Worm (Caenorhabditis elegans) whole organism, late embryonic: ENCODE results near the gene F55A11.1.

Experiments used
- C08G9.2 ChIP-seq: sonication (generic microtip); optimal IDR thresholded peaks from 2 replicates; lab custom pipeline; 2016; ENCODE audit warnings: mild to moderate bottlenecking, missing genetic modification characterization, moderate library complexity, missing compliant biosample characterization
- F13H6.1 ChIP-seq: sonication (generic microtip); optimal IDR thresholded peaks from 2 replicates; lab custom pipeline; 2016; ENCODE audit warnings: missing genetic modification characterization, missing compliant biosample characterization
- K09A11.1 ChIP-seq: sonication (generic microtip); optimal IDR thresholded peaks from 2 replicates; lab custom pipeline; 2017; ENCODE audit warnings: antibody characterized with exemption, mild to moderate bottlenecking, missing genetic modification characterization, missing compliant biosample characterization; ENCODE audit not compliant: insufficient read depth
- ahr-1 ChIP-seq: sonication (generic microtip); optimal IDR thresholded peaks from 2 replicates; lab custom pipeline; 2016; ENCODE audit warnings: missing genetic modification characterization, missing compliant biosample characterization
- ama-1 ChIP-seq: fragments of 150-350 bp; optimal IDR thresholded peaks from 2 replicates; lab custom pipeline; 2014
- ceh-14 ChIP-seq: sonication (generic microtip); optimal IDR thresholded peaks from 2 replicates; lab custom pipeline; 2016; ENCODE audit warnings: missing genotype, missing genetic modification characterization, missing compliant biosample characterization
- ceh-18 ChIP-seq: sonication (generic microtip); optimal IDR thresholded peaks from 2 replicates; lab custom pipeline; 2016; ENCODE audit warnings: missing genetic modification characterization, missing compliant biosample characterization
- ceh-19 ChIP-seq: fragments of 200-800 bp; sonication (Bioruptor generic); optimal IDR thresholded peaks from 2 replicates; lab custom pipeline; 2018; ENCODE audit warnings: mild to moderate bottlenecking, missing genetic modification characterization, missing compliant biosample characterization
- ceh-2 ChIP-seq: sonication (generic microtip); optimal IDR thresholded peaks from 2 replicates; lab custom pipeline; 2016; ENCODE audit warnings: missing genotype, missing genetic modification characterization, missing compliant biosample characterization
- ceh-22 ChIP-seq: sonication (generic microtip); optimal IDR thresholded peaks from 2 replicates; lab custom pipeline; 2017; ENCODE audit warnings: missing biosample characterization, missing genetic modification characterization
- ceh-24 ChIP-seq: sonication (generic microtip); optimal IDR thresholded peaks from 2 replicates; lab custom pipeline; 2016; ENCODE audit warnings: mild to moderate bottlenecking, missing genetic modification characterization, missing compliant biosample characterization
- ceh-30 ChIP-seq: fragments of 150-350 bp; optimal IDR thresholded peaks from 2 replicates; lab custom pipeline; 2014; ENCODE audit warnings: missing biosample characterization, missing genetic modification characterization
- ceh-31 ChIP-seq: sonication (generic microtip); optimal IDR thresholded peaks from 2 replicates; lab custom pipeline; 2016; ENCODE audit warnings: missing genetic modification characterization, missing compliant biosample characterization
- ceh-45 ChIP-seq: fragments of 200-800 bp; sonication (Bioruptor generic); IDR thresholded peaks from 2 replicates; pipeline ENCODE4 v1.3.6; 2022; ENCODE audit warnings: missing genetic modification reagents, missing genetic modification characterization, missing compliant biosample characterization
- ceh-6 ChIP-seq: fragments of 200-800 bp; sonication (Bioruptor generic); optimal IDR thresholded peaks from 2 replicates; lab custom pipeline; 2018; ENCODE audit warnings: mild to moderate bottlenecking, missing genetic modification characterization, missing compliant biosample characterization
- ceh-9 ChIP-seq: sonication (generic microtip); optimal IDR thresholded peaks from 2 replicates; lab custom pipeline; 2016; ENCODE audit warnings: mild to moderate bottlenecking, missing genetic modification characterization, inconsistent platforms, missing compliant biosample characterization
- dve-1 ChIP-seq: sonication (generic microtip); optimal IDR thresholded peaks from 2 replicates; lab custom pipeline; 2017; ENCODE audit warnings: antibody characterized with exemption, mild to moderate bottlenecking, missing genetic modification characterization, missing compliant biosample characterization
- elt-4 ChIP-seq: sonication (generic microtip); optimal IDR thresholded peaks from 2 replicates; lab custom pipeline; 2016; ENCODE audit warnings: missing genetic modification characterization, missing compliant biosample characterization
- ets-4 ChIP-seq: sonication (generic microtip); optimal IDR thresholded peaks from 2 replicates; lab custom pipeline; 2016; ENCODE audit warnings: missing genetic modification characterization, missing compliant biosample characterization
- fkh-6 ChIP-seq: sonication (generic microtip); optimal IDR thresholded peaks from 2 replicates; lab custom pipeline; 2016; ENCODE audit warnings: missing genetic modification characterization, missing compliant biosample characterization
- gmeb-2 ChIP-seq: sonication (generic microtip); optimal IDR thresholded peaks from 2 replicates; lab custom pipeline; 2016; ENCODE audit warnings: missing genetic modification characterization, inconsistent platforms, missing compliant biosample characterization
- hlh-13 ChIP-seq: fragments of 200-800 bp; sonication (Bioruptor generic); optimal IDR thresholded peaks from 2 replicates; lab custom pipeline; 2018; ENCODE audit warnings: mild to moderate bottlenecking, missing genetic modification characterization, missing compliant biosample characterization
- hlh-30 ChIP-seq: sonication (generic microtip); optimal IDR thresholded peaks from 2 replicates; lab custom pipeline; 2017; ENCODE audit warnings: antibody characterized with exemption, missing genetic modification characterization, missing compliant biosample characterization; ENCODE audit not compliant: insufficient read depth
- hlh-8 ChIP-seq: sonication (generic microtip); optimal IDR thresholded peaks from 2 replicates; lab custom pipeline; 2016; ENCODE audit warnings: missing genotype, missing genetic modification characterization, missing compliant biosample characterization
- lim-6 ChIP-seq: sonication (generic microtip); optimal IDR thresholded peaks from 2 replicates; lab custom pipeline; 2016; ENCODE audit warnings: missing genetic modification characterization, missing compliant biosample characterization
- madf-2 ChIP-seq: sonication (generic microtip); optimal IDR thresholded peaks from 2 replicates; lab custom pipeline; 2017; ENCODE audit warnings: missing genetic modification characterization, missing compliant biosample characterization
- mec-3 ChIP-seq: sonication (generic microtip); optimal IDR thresholded peaks from 2 replicates; lab custom pipeline; 2016; ENCODE audit warnings: borderline replicate concordance, missing genetic modification characterization, missing compliant biosample characterization
- nhr-11 ChIP-seq: fragments of 150-350 bp; optimal IDR thresholded peaks from 2 replicates; lab custom pipeline; 2014; ENCODE audit warnings: missing biosample characterization, missing genetic modification characterization
- npax-4 ChIP-seq: sonication (generic microtip); optimal IDR thresholded peaks from 2 replicates; lab custom pipeline; 2016; ENCODE audit warnings: missing genetic modification characterization, missing compliant biosample characterization
- odd-2 ChIP-seq: sonication (generic microtip); optimal IDR thresholded peaks from 2 replicates; lab custom pipeline; 2017; ENCODE audit warnings: antibody characterized with exemption, mild to moderate bottlenecking, missing genetic modification characterization, missing compliant biosample characterization
- pat-9 ChIP-seq: fragments of 200-800 bp; sonication (Bioruptor generic); optimal IDR thresholded peaks from 2 replicates; lab custom pipeline; 2018; ENCODE audit warnings: mild to moderate bottlenecking, missing genetic modification characterization, moderate library complexity, missing compliant biosample characterization
- pax-1 ChIP-seq: fragments of 150-350 bp; optimal IDR thresholded peaks from 2 replicates; lab custom pipeline; 2014; ENCODE audit warnings: missing biosample characterization, missing genetic modification characterization
- pha-2 ChIP-seq: sonication (generic microtip); optimal IDR thresholded peaks from 2 replicates; lab custom pipeline; 2017; ENCODE audit warnings: mild to moderate bottlenecking, missing genetic modification characterization, missing compliant biosample characterization
- pha-4 ChIP-seq: fragments of 150-350 bp; optimal IDR thresholded peaks from 2 replicates; lab custom pipeline; 2018; ENCODE audit warnings: missing biosample characterization, missing genetic modification reagents, missing genetic modification characterization
- rnt-1 ChIP-seq: sonication (generic microtip); optimal IDR thresholded peaks from 2 replicates; lab custom pipeline; 2016; ENCODE audit warnings: missing genetic modification characterization, missing compliant biosample characterization
- sox-2 ChIP-seq: fragments of 200-800 bp; sonication (Bioruptor generic); IDR thresholded peaks from 2 replicates; pipeline ENCODE4 v1.3.6; 2022; ENCODE audit warnings: missing genetic modification reagents, missing genetic modification characterization, missing compliant biosample characterization
- sox-4 ChIP-seq: sonication (generic microtip); optimal IDR thresholded peaks from 2 replicates; lab custom pipeline; 2017; ENCODE audit warnings: mild to moderate bottlenecking, missing genetic modification characterization, inconsistent platforms, missing compliant biosample characterization
- syd-9 ChIP-seq: sonication (generic microtip); optimal IDR thresholded peaks from 2 replicates; lab custom pipeline; 2016; ENCODE audit warnings: mild to moderate bottlenecking, missing genetic modification characterization, moderate library complexity, missing compliant biosample characterization
- unc-42 ChIP-seq: sonication (generic microtip); optimal IDR thresholded peaks from 2 replicates; lab custom pipeline; 2016; ENCODE audit warnings: missing genotype, missing genetic modification characterization, missing compliant biosample characterization
- unc-55 ChIP-seq: sonication (generic microtip); optimal IDR thresholded peaks from 2 replicates; lab custom pipeline; 2017; ENCODE audit warnings: missing biosample characterization, missing genetic modification reagents, missing genetic modification characterization
- ztf-16 ChIP-seq: sonication (generic microtip); optimal IDR thresholded peaks from 2 replicates; lab custom pipeline; 2017; ENCODE audit warnings: missing genetic modification characterization, missing compliant biosample characterization

Gene F55A11.1

DNA sequence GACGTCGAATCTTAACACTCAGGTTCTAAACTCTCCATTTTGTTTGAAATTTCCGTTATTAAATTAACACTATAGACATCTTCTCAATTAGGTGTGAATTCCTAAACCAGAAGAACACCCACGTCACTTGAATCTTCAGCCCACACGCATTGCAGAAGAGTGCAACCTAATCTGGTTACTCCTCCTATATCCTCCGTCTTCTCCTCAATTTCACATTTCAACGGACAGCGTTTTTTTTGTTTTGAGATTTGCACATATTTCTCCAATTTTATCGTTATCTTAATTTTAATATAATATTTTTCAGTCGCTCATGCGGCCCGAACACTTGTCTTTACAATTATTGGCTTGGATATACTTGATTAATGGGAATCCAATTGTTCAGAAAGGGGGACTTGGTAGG lies 6.8 kb downstream of the F55A11.1 start, which contains the start of gene smoc-1:
TSS of gene smoc-1 (plus strand) at position 301 of the 400 bp plus-strand sequence.
- TF ChIP-seq fkh-6 (tag; lab: Kevin White, UChicago) (no peak), pat-9 (tag; lab: Kevin White, UChicago) (no peak), syd-9 (no peak), odd-2 (tag; lab: Kevin White, UChicago) (no peak), nhr-11 (no peak), ets-4 (no peak), pax-1 (tag; lab: Kevin White, UChicago) (no peak), sox-2 (no peak), gmeb-2 (tag; lab: Kevin White, UChicago) (no peak), hlh-13 (GFP tag; lab: Kevin White, UChicago) (no peak), ceh-18 (tag; lab: Kevin White, UChicago) (no peak)

DNA sequence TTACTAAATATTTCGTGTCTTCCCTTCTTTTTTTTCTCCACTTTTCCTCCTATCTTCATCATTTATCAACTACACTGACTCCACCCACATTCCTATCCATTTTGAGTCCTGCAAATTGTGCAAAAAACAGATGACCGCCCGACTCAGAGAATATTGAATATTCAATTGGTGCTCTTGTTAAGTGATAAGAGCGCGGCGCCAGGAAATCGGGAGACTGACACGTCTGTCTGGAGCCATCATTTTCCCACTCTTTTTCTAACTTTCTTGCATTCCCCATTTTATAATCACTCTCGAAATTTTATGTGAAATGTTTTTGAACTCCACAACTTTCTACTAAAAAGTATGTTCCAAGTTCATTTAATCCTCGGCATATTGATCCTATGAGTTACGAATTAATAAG lies 8.3 kb downstream of the F55A11.1 start:
- no peak for TF ChIP-seq gmeb-2 (tag; lab: Kevin White, UChicago)
- no peak for TF ChIP-seq ceh-22 (tag; lab: Kevin White, UChicago)
- no peak for TF ChIP-seq lim-6 (tag; lab: Kevin White, UChicago)
- no peak for TF ChIP-seq ceh-2 (tag; lab: Kevin White, UChicago)
- TF ChIP-seq ets-4: no peak
- TF ChIP-seq dve-1 (tag; lab: Kevin White, UChicago): no peak
- TF ChIP-seq K09A11.1: no peak
- TF ChIP-seq unc-55 (GFP tag; lab: Kevin White, UChicago): no peak
- TF ChIP-seq pat-9 (tag; lab: Kevin White, UChicago): no peak
- TF ChIP-seq ahr-1 (tag; lab: Kevin White, UChicago): no peak
- TF ChIP-seq ztf-16 (tag; lab: Kevin White, UChicago): no peak
- no peak for TF ChIP-seq pha-2 (tag; lab: Kevin White, UChicago)

DNA sequence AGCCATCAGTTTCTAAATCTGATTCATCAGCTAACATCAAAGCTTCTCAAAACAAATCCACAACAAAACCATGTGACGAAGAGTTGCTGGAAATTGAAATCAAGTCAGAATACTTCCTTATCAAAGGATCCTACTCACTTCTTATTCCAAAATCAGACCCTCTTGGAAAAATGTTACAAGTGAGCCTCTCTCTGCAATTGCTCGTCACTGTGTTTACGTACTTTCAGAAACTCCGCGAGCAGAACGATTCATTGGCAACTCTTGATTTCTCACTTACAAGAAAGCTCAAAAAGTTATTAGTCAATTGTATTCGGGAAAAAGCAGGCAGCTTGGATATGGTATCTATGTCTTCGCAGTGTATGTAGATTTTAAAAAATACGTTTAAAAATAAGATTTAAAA lies 12.7 kb downstream of the F55A11.1 start:
- TF ChIP-seq ceh-19 (GFP tag; lab: Kevin White, UChicago) (no peak), madf-2 (tag; lab: Kevin White, UChicago) (no peak), ztf-16 (tag; lab: Kevin White, UChicago) (no peak), unc-55 (GFP tag; lab: Kevin White, UChicago) (no peak), gmeb-2 (tag; lab: Kevin White, UChicago) (no peak), ceh-6 (GFP tag; lab: Kevin White, UChicago) (no peak), ceh-24 (tag; lab: Kevin White, UChicago) (no peak), pha-2 (tag; lab: Kevin White, UChicago) (no peak), ceh-30 (tag; lab: Kevin White, UChicago) (no peak), syd-9 (no peak), nhr-11 (no peak), ceh-2 (tag; lab: Kevin White, UChicago) (no peak), fkh-6 (tag; lab: Kevin White, UChicago) (no peak), npax-4 (tag; lab: Kevin White, UChicago) (no peak), ets-4 (no peak), elt-4 (tag; lab: Kevin White, UChicago) (no peak), F13H6.1 (tag; lab: Kevin White, UChicago) (no peak), hlh-30 (tag; lab: Kevin White, UChicago) (no peak)

DNA sequence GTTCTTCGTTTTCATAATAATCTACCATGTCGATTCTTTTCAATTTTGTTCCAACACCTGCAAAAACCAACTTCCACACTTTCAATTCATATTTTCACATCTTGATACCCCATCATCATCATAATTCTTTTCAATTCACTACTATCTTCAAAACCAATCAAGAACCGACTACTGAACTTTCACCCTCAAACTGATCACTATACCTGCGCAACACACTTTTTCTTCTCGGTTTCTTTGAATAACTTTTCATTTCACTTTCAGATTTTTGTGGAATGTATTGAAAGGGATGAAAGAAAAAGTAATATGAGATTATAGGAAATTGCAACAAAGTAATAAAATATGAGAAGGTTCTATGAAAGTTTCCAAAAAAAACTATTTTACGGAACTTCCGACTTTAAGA lies 23.1 kb downstream of the F55A11.1 start:
- no peak for TF ChIP-seq ceh-9
- no peak for TF ChIP-seq ama-1 (lab: Kevin White, UChicago)
- no peak for TF ChIP-seq hlh-8 (tag; lab: Kevin White, UChicago)
- TF ChIP-seq rnt-1 (tag; lab: Kevin White, UChicago): no peak
- no peak for TF ChIP-seq F13H6.1 (tag; lab: Kevin White, UChicago)
- TF ChIP-seq unc-42 (tag; lab: Kevin White, UChicago): no peak
- TF ChIP-seq elt-4 (tag; lab: Kevin White, UChicago): no peak
- TF ChIP-seq unc-55 (GFP tag; lab: Kevin White, UChicago): no peak
- TF ChIP-seq pha-4 (tag; lab: Kevin White, UChicago): no peak
- no peak for TF ChIP-seq ceh-45
- no peak for TF ChIP-seq ceh-31
- no peak for TF ChIP-seq C08G9.2 (tag; lab: Kevin White, UChicago)
- no peak for TF ChIP-seq ceh-14 (tag; lab: Kevin White, UChicago)
- no peak for TF ChIP-seq lim-6 (tag; lab: Kevin White, UChicago)
- TF ChIP-seq mec-3 (tag; lab: Kevin White, UChicago): no peak
- TF ChIP-seq sox-4: no peak
